Fruit fly (Drosophila melanogaster): Measurements from ENCODE around the gene nAChRalpha1.

- TF ChIP-seq fru (GFP tag; optimal IDR thresholded peaks at IDR 0.05): no peak
- no peak for TF ChIP-seq Mio (GFP tag; optimal IDR thresholded peaks at IDR 0.05)
- no peak for TF ChIP-seq sage (GFP tag; optimal IDR thresholded peaks at IDR 0.05)
- no peak for TF ChIP-seq Dfd (GFP tag; optimal IDR thresholded peaks at IDR 0.05)
- TF ChIP-seq OdsH (GFP tag; optimal IDR thresholded peaks at IDR 0.05): no peak
- TF ChIP-seq Abd-B (GFP tag; optimal IDR thresholded peaks at IDR 0.05): no peak
- no peak for TF ChIP-seq sv (GFP tag; optimal IDR thresholded peaks at IDR 0.05)
- TF ChIP-seq CG32264 (GFP tag; optimal IDR thresholded peaks at IDR 0.05): no peak
- no peak for TF ChIP-seq pan (optimal IDR thresholded peaks at IDR 0.05)
- no peak for TF ChIP-seq Dif (GFP tag; optimal IDR thresholded peaks at IDR 0.05; ENCODE audit: partially characterized antibody)
- no peak for TF ChIP-seq psq (GFP tag; optimal IDR thresholded peaks at IDR 0.05)
- no peak for TF ChIP-seq rgr (GFP tag; optimal IDR thresholded peaks at IDR 0.05)
- TF ChIP-seq brk (GFP tag; optimal IDR thresholded peaks at IDR 0.05): no peak
These were observed 12.1 kb upstream of the nAChRalpha1 start, which contains the start of gene CG31128 for dm6 chr3R:24469097-24469496.
